Worm (Caenorhabditis elegans): ENCODE measurements around the gene H11E01.2.

DNA sequence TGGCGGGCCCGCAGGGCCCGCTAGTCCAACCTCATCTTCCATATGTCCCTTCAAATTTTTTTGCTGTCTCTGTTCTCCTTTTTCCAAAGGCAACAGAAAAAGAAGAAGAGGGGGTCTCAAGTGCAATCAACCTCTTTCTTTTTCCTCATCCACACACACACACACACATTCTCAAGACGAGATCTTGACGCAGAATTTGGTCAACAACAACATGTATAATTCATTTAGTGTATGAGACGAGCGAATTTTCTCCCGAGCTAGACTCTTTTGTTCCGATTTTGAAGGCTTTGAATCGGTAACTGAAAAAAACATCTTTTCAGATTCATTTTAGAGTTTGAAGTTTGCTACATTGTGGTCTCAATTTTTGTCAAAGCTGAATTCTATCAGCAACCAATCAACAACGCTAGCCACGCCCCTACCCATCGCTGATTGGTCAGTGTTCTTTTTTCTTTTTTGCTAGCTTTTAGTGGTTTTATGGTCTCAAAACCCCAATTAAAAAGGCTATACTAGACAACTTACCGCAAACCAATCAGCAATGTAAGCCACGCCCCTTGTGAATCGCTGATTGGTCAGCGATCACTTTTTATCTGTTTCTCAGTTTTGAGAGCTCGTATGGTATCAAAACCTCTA, 22.7 kb upstream of the H11E01.2 start:
- TF ChIP-seq C17E4.6 (GFP tag; IDR thresholded peaks at IDR 0.05) (no peak), hrde-1 (tag; optimal IDR thresholded peaks at IDR 0.05; ENCODE audit: borderline replicate concordance) (no peak)

All from whole organism, young adult.